Worm (Caenorhabditis elegans) whole organism, L1 larva: ENCODE data around the gene acd-3.

ENCODE experiments used
- F16B12.6 ChIP-seq: fragments of 150-350 bp; optimal IDR thresholded peaks from 2 replicates; lab custom pipeline; 2014; ENCODE audit warnings: missing biosample characterization, missing genetic modification characterization
- Y116A8C.19 ChIP-seq: sonication (generic microtip); optimal IDR thresholded peaks from 2 replicates; lab custom pipeline; 2016; ENCODE audit warnings: missing compliant biosample characterization, missing genetic modification characterization, borderline replicate concordance
- alr-1 ChIP-seq: fragments of 200-800 bp; sonication (Bioruptor generic); optimal IDR thresholded peaks from 2 replicates; lab custom pipeline; 2018; ENCODE audit warnings: borderline replicate concordance, mild to moderate bottlenecking, missing genetic modification characterization, missing compliant biosample characterization
- aly-2 ChIP-seq: fragments of 150-350 bp; optimal IDR thresholded peaks from 2 replicates; lab custom pipeline; 2014; ENCODE audit warnings: missing biosample characterization, missing genetic modification characterization
- ama-1 ChIP-seq: fragments of 150-350 bp; optimal IDR thresholded peaks from 2 replicates; lab custom pipeline; 2014
- ceh-63 ChIP-seq: fragments of 200-800 bp; sonication (Bioruptor generic); optimal IDR thresholded peaks from 2 replicates; lab custom pipeline; 2018; ENCODE audit warnings: mild to moderate bottlenecking, missing genetic modification characterization, missing compliant biosample characterization
- ceh-82 ChIP-seq, 3 experiments: fragments of 150-350 bp in 1 of 3; sonication (generic microtip) in 2 of 3; optimal IDR thresholded peaks; 2 replicates each; lab custom pipeline; 2014 to 2017; ENCODE audit warnings: missing biosample characterization in 3 of 3, missing genetic modification characterization in 3 of 3
- ceh-88 ChIP-seq: fragments of 200-800 bp; sonication (Bioruptor generic); IDR thresholded peaks from 2 replicates; pipeline ENCODE4 v1.3.6; 2022; ENCODE audit warnings: missing genetic modification characterization, missing compliant biosample characterization
- ceh-90 ChIP-seq: sonication (generic microtip); optimal IDR thresholded peaks from 2 replicates; lab custom pipeline; 2016; ENCODE audit warnings: missing genetic modification characterization, missing compliant biosample characterization
- ces-1 ChIP-seq: fragments of 150-350 bp; optimal IDR thresholded peaks from 2 replicates; lab custom pipeline; 2014; ENCODE audit warnings: missing biosample characterization, missing genetic modification reagents, missing genetic modification characterization
- dpl-1 ChIP-seq, 3 experiments: fragments of 150-350 bp in 2 of 3; sonication (generic microtip) in 1 of 3; optimal IDR thresholded peaks; 2 replicates each; lab custom pipeline; 2014 to 2017; ENCODE audit warnings: missing biosample characterization in 3 of 3, missing genetic modification characterization in 3 of 3, missing genetic modification reagents in 3 of 3
- efl-1 ChIP-seq, 4 experiments: fragments of 150-350 bp; optimal IDR thresholded peaks in 3 of 4; peaks in 1 of 4; 1 replicate in 1 of 4; 2 replicates in 3 of 4; lab custom pipeline; 2014; ENCODE audit warnings: missing biosample characterization in 2 of 4, missing genetic modification characterization in 2 of 4, missing genetic modification reagents in 2 of 4
- efl-3 ChIP-seq: fragments of 200-800 bp; sonication (Bioruptor generic); optimal IDR thresholded peaks from 2 replicates; lab custom pipeline; 2018; ENCODE audit warnings: mild to moderate bottlenecking, missing genetic modification characterization, missing compliant biosample characterization
- egl-13 ChIP-seq: sonication (generic microtip); optimal IDR thresholded peaks from 2 replicates; lab custom pipeline; 2016; ENCODE audit warnings: missing genotype, missing genetic modification reagents, missing genetic modification characterization, missing compliant biosample characterization
- egl-27 ChIP-seq, 2 experiments: fragments of 150-350 bp in 1 of 2; sonication (generic microtip); optimal IDR thresholded peaks; 3 replicates each; lab custom pipeline; 2017 to 2018; ENCODE audit warnings: missing biosample characterization in 2 of 2, missing genetic modification characterization in 2 of 2, missing genetic modification reagents in 2 of 2
- ets-5 ChIP-seq: fragments of 200-800 bp; sonication (Bioruptor generic); IDR thresholded peaks from 2 replicates; pipeline ENCODE4 v1.3.6; 2022; ENCODE audit warnings: missing genetic modification characterization, missing compliant biosample characterization
- hlh-17 ChIP-seq: fragments of 200-800 bp; sonication (Bioruptor generic); optimal IDR thresholded peaks from 2 replicates; lab custom pipeline; 2018; ENCODE audit warnings: missing genetic modification characterization, mild to moderate bottlenecking, missing compliant biosample characterization, moderate library complexity, borderline replicate concordance
- irx-1 ChIP-seq: sonication (generic microtip); optimal IDR thresholded peaks from 2 replicates; lab custom pipeline; 2016; ENCODE audit warnings: missing genetic modification characterization, missing compliant biosample characterization
- isw-1 ChIP-seq: fragments of 200-800 bp; sonication (Bioruptor generic); IDR thresholded peaks from 2 replicates; pipeline ENCODE4 v1.3.6; 2022; ENCODE audit warnings: missing genetic modification characterization, missing compliant biosample characterization
- jun-1 ChIP-seq: fragments of 150-350 bp; optimal IDR thresholded peaks from 2 replicates; lab custom pipeline; 2014; ENCODE audit warnings: missing biosample characterization, missing genetic modification reagents, missing genetic modification characterization
- lin-13 ChIP-seq: fragments of 150-350 bp; optimal IDR thresholded peaks from 2 replicates; lab custom pipeline; 2014; ENCODE audit warnings: missing biosample characterization, missing genetic modification reagents, missing genetic modification characterization
- lin-14 ChIP-seq: fragments of 200-800 bp; sonication (Bioruptor generic); optimal IDR thresholded peaks from 2 replicates; lab custom pipeline; 2018; ENCODE audit warnings: mild to moderate bottlenecking, missing genetic modification characterization, moderate library complexity, missing compliant biosample characterization
- lin-15B ChIP-seq: fragments of 150-350 bp; sonication (generic microtip); optimal IDR thresholded peaks from 3 replicates; lab custom pipeline; 2014; ENCODE audit warnings: missing biosample characterization, missing genetic modification characterization
- lin-35 ChIP-seq, 2 experiments: fragments of 150-350 bp; optimal IDR thresholded peaks; 2 replicates each; lab custom pipeline; 2014; ENCODE audit warnings: missing biosample characterization in 2 of 2, missing genetic modification characterization in 2 of 2, missing genetic modification reagents in 2 of 2
- lsy-2 ChIP-seq, 2 experiments: fragments of 150-350 bp; optimal IDR thresholded peaks; 2 replicates each; lab custom pipeline; 2014; ENCODE audit warnings: missing biosample characterization in 2 of 2, missing genetic modification characterization in 2 of 2
- mab-9 ChIP-seq: fragments of 200-800 bp; sonication (Bioruptor generic); IDR thresholded peaks from 2 replicates; pipeline ENCODE4 v1.3.6; 2022; ENCODE audit warnings: missing genetic modification reagents, missing genetic modification characterization, missing compliant biosample characterization
- mdl-1 ChIP-seq, 2 experiments: fragments of 150-350 bp; optimal IDR thresholded peaks; 2 replicates each; lab custom pipeline; 2014 to 2017; ENCODE audit warnings: missing biosample characterization in 2 of 2, missing genetic modification characterization in 2 of 2, inconsistent platforms in 1 of 2
- mep-1 ChIP-seq: fragments of 150-350 bp; optimal IDR thresholded peaks from 2 replicates; lab custom pipeline; 2014; ENCODE audit warnings: missing biosample characterization, missing genetic modification characterization
- nhr-12 ChIP-seq: sonication (generic microtip); optimal IDR thresholded peaks from 2 replicates; lab custom pipeline; 2017; ENCODE audit warnings: missing biosample characterization, missing genetic modification characterization
- nhr-20 ChIP-seq: sonication (generic microtip); optimal IDR thresholded peaks from 2 replicates; lab custom pipeline; 2016; ENCODE audit warnings: mild to moderate bottlenecking, missing genetic modification characterization, missing compliant biosample characterization
- nhr-237 ChIP-seq: fragments of 150-350 bp; optimal IDR thresholded peaks from 2 replicates; lab custom pipeline; 2014; ENCODE audit warnings: missing biosample characterization, missing genetic modification characterization
- nhr-28 ChIP-seq: fragments of 150-350 bp; optimal IDR thresholded peaks from 2 replicates; lab custom pipeline; 2014; ENCODE audit warnings: missing biosample characterization, missing genetic modification characterization
- nhr-47 ChIP-seq: sonication (generic microtip); optimal IDR thresholded peaks from 2 replicates; lab custom pipeline; 2016; ENCODE audit warnings: mild to moderate bottlenecking, missing genetic modification characterization, moderate library complexity, missing compliant biosample characterization
- nhr-76 ChIP-seq: sonication (generic microtip); optimal IDR thresholded peaks from 2 replicates; lab custom pipeline; 2017; ENCODE audit warnings: missing biosample characterization, missing genetic modification characterization
- nhr-77 ChIP-seq: fragments of 150-350 bp; optimal IDR thresholded peaks from 2 replicates; lab custom pipeline; 2014; ENCODE audit warnings: missing biosample characterization, missing genetic modification characterization
- nhr-84 ChIP-seq: sonication (generic microtip); optimal IDR thresholded peaks from 2 replicates; lab custom pipeline; 2017; ENCODE audit warnings: missing biosample characterization, missing genetic modification characterization
- nhr-90 ChIP-seq: sonication (generic microtip); optimal IDR thresholded peaks from 2 replicates; lab custom pipeline; 2016; ENCODE audit warnings: mild to moderate bottlenecking, missing genetic modification characterization, missing compliant biosample characterization; ENCODE audit not compliant: poor library complexity
- pag-3 ChIP-seq: sonication (generic microtip); optimal IDR thresholded peaks from 2 replicates; lab custom pipeline; 2017; ENCODE audit warnings: missing genetic modification characterization, mild to moderate bottlenecking, missing compliant biosample characterization, antibody characterized with exemption, borderline replicate concordance; ENCODE audit not compliant: insufficient read depth
- pqm-1 ChIP-seq: sonication (generic microtip); optimal IDR thresholded peaks from 3 replicates; lab custom pipeline; 2017; ENCODE audit warnings: missing biosample characterization, missing genetic modification characterization
- rnt-1 ChIP-seq: sonication (generic microtip); optimal IDR thresholded peaks from 2 replicates; lab custom pipeline; 2016; ENCODE audit warnings: mild to moderate bottlenecking, missing genetic modification characterization, moderate library complexity, missing compliant biosample characterization
- skn-1 ChIP-seq: fragments of 150-350 bp; optimal IDR thresholded peaks from 2 replicates; lab custom pipeline; 2014; ENCODE audit warnings: missing biosample characterization, missing genetic modification characterization
- snpc-4 ChIP-seq: fragments of 150-350 bp; optimal IDR thresholded peaks from 2 replicates; lab custom pipeline; 2014; ENCODE audit warnings: missing biosample characterization, missing genetic modification characterization
- sptf-1 ChIP-seq: fragments of 150-350 bp; optimal IDR thresholded peaks from 2 replicates; lab custom pipeline; 2014; ENCODE audit warnings: missing biosample characterization, missing genetic modification characterization
- sup-37 ChIP-seq: fragments of 200-800 bp; sonication (Bioruptor generic); optimal IDR thresholded peaks from 2 replicates; lab custom pipeline; 2018; ENCODE audit warnings: mild to moderate bottlenecking, missing genetic modification characterization, missing compliant biosample characterization
- tbx-2 ChIP-seq: sonication (generic microtip); optimal IDR thresholded peaks from 2 replicates; lab custom pipeline; 2016; ENCODE audit warnings: missing genetic modification characterization, missing compliant biosample characterization
- tlp-1 ChIP-seq: fragments of 150-350 bp; optimal IDR thresholded peaks from 2 replicates; lab custom pipeline; 2014; ENCODE audit warnings: missing biosample characterization, missing genetic modification characterization
- unc-130 ChIP-seq: fragments of 150-350 bp; optimal IDR thresholded peaks from 2 replicates; lab custom pipeline; 2017; ENCODE audit warnings: missing biosample characterization, missing genetic modification characterization, inconsistent platforms
- unc-30 ChIP-seq: sonication (generic microtip); optimal IDR thresholded peaks from 2 replicates; lab custom pipeline; 2017; ENCODE audit warnings: missing biosample characterization, missing genetic modification characterization
- zip-4 ChIP-seq: fragments of 200-800 bp; sonication (Bioruptor generic); optimal IDR thresholded peaks from 2 replicates; lab custom pipeline; 2018; ENCODE audit warnings: mild to moderate bottlenecking, missing genetic modification characterization, moderate library complexity, missing compliant biosample characterization

Gene acd-3

ce11 chrX:14810718-14811117 is 38.4 kb upstream of the acd-3 start, which contains the start of gene atf-4 (continued):
- TF ChIP-seq hlh-17 (no peak), sup-37 (no peak), ceh-90 (no peak), pqm-1 (no peak), nhr-28 (tag; lab: Kevin White, UChicago) (no peak), jun-1 (tag; lab: Kevin White, UChicago) (peak; percentile 7), irx-1 (peak; percentile 28), lin-35 (GFP tag; optimal IDR thresholded peaks at IDR 0.05; lab: Kevin White, UChicago) (peak; percentile 70 to 82), snpc-4 (tag; lab: Kevin White, UChicago) (peak; percentile 19), sptf-1 (no peak), mdl-1 (tag; optimal IDR thresholded peaks at IDR 0.05; lab: Kevin White, UChicago) (peak in 1 of 2 experiments; percentile 87), ets-5 (GFP tag; lab: Robert Waterston, UW) (no peak), nhr-84 (tag; lab: Kevin White, UChicago) (no peak), lin-13 (GFP tag; lab: Kevin White, UChicago) (peak; percentile 49), egl-27 (tag; optimal IDR thresholded peaks at IDR 0.05; lab: Kevin White, UChicago) (no peak), pag-3 (tag; lab: Kevin White, UChicago) (no peak), ama-1 (lab: Kevin White, UChicago) (no peak), ceh-63 (GFP tag; lab: Kevin White, UChicago) (no peak), lin-14 (peak; percentile 90), dpl-1 (GFP tag; optimal IDR thresholded peaks at IDR 0.05; lab: Kevin White, UChicago) (peak; percentile 57 to 73 (median 70)), Y116A8C.19 (tag; lab: Kevin White, UChicago) (no peak), nhr-90 (tag; lab: Kevin White, UChicago) (peak; percentile 52), ceh-88 (GFP tag; lab: Robert Waterston, UW) (no peak), nhr-76 (tag; lab: Kevin White, UChicago) (no peak), tbx-2 (tag; lab: Kevin White, UChicago) (peak; percentile 76), isw-1 (no peak), egl-13 (tag; lab: Kevin White, UChicago) (peak; percentile 60), aly-2 (tag; lab: Kevin White, UChicago) (no peak), ceh-82 (tag; optimal IDR thresholded peaks at IDR 0.05; lab: Kevin White, UChicago) (peak in 2 of 3 experiments; percentile 20 to 41), nhr-47 (tag; lab: Kevin White, UChicago) (peak; percentile 82)
- TF ChIP-seq, all 84 proteins: peak for 40

- TF ChIP-seq efl-1 (optimal IDR thresholded peaks at IDR 0.05; lab: Kevin White, UChicago) (no peak), efl-1 (GFP tag; optimal IDR thresholded peaks at IDR 0.05 in 1 of 2; lab: Kevin White, UChicago) (no peak), sptf-1 (no peak), efl-3 (no peak), pag-3 (tag; lab: Kevin White, UChicago) (no peak), zip-4 (no peak), irx-1 (no peak), ceh-88 (GFP tag; lab: Robert Waterston, UW) (no peak), nhr-20 (no peak), mep-1 (tag; lab: Kevin White, UChicago) (no peak), aly-2 (tag; lab: Kevin White, UChicago) (no peak), hlh-17 (no peak), mab-9 (GFP tag; lab: Robert Waterston, UW) (no peak), unc-130 (tag; lab: Kevin White, UChicago) (no peak)
Measured at ce11 chrX:14812061-14812460, 37.0 kb upstream of the acd-3 start, which contains the start of gene T04C10.3. Gene T04C10.3 (plus strand): TSS chrX:14812361.

ce11 chrX:14813398-14813797 is 35.7 kb upstream of the acd-3 start:
- TF ChIP-seq unc-30 (no peak), lin-15B (no peak), nhr-237 (tag; lab: Kevin White, UChicago) (no peak), lsy-2 (tag; optimal IDR thresholded peaks at IDR 0.05; lab: Kevin White, UChicago) (peak; percentile 78 to 79), egl-13 (tag; lab: Kevin White, UChicago) (peak; percentile 80), F16B12.6 (no peak), tlp-1 (tag; lab: Kevin White, UChicago) (no peak), alr-1 (tag; lab: Kevin White, UChicago) (no peak), egl-27 (tag; optimal IDR thresholded peaks at IDR 0.05; lab: Kevin White, UChicago) (peak in 1 of 2 experiments; percentile 3), rnt-1 (tag; lab: Kevin White, UChicago) (peak; percentile 87), nhr-90 (tag; lab: Kevin White, UChicago) (peak; percentile 86), Y116A8C.19 (tag; lab: Kevin White, UChicago) (no peak), mdl-1 (tag; optimal IDR thresholded peaks at IDR 0.05; lab: Kevin White, UChicago) (peak in 1 of 2 experiments; percentile 43), nhr-12 (tag; lab: Kevin White, UChicago) (no peak), ces-1 (GFP tag; lab: Kevin White, UChicago) (no peak), nhr-77 (peak; percentile 74), skn-1 (tag; lab: Kevin White, UChicago) (peak; percentile 82)
